Comparison of ENCODE assay signal across 4 worm cellular contexts in genomic region chrIII:8093079-8093623, ce11.
A peak's percentile ranks its signal among the peaks of the same experiment; 100 is the strongest.
TF ChIP-seq lines count a peak whose summit lies in the region.

Gene K06H7.2, plus strand, starts transcription at chrIII:8093573.

TF ChIP-seq in whole organism, L1 larva, 84 proteins besides CTCF, POLR2A, EP300 and RAD21 (continued from another document):
- TF ChIP-seq snu-23 (GFP tag; optimal IDR thresholded peaks at IDR 0.05; lab: Kevin White, UChicago) (peak; percentile 53), skn-1 (tag; optimal IDR thresholded peaks at IDR 0.05; lab: Kevin White, UChicago) (no peak), fos-1 (tag; optimal IDR thresholded peaks at IDR 0.05; lab: Kevin White, UChicago) (no peak), elt-2 (tag; optimal IDR thresholded peaks at IDR 0.05; lab: Kevin White, UChicago) (no peak), sox-4 (tag; optimal IDR thresholded peaks at IDR 0.05; lab: Kevin White, UChicago) (no peak), C34B4.2 (tag; optimal IDR thresholded peaks at IDR 0.05; lab: Kevin White, UChicago) (no peak), ceh-82 (tag; optimal IDR thresholded peaks at IDR 0.05; lab: Kevin White, UChicago) (peak in 1 of 3 experiments; percentile 39), nhr-19 (GFP tag; conservative IDR thresholded peaks at IDR 0.05; lab: Robert Waterston, UW) (no peak), pax-3 (tag; optimal IDR thresholded peaks at IDR 0.05; lab: Kevin White, UChicago) (no peak), C04F5.9 (tag; optimal IDR thresholded peaks at IDR 0.05; lab: Kevin White, UChicago) (no peak), aly-2 (tag; optimal IDR thresholded peaks at IDR 0.05; lab: Kevin White, UChicago) (no peak), mep-1 (tag; optimal IDR thresholded peaks at IDR 0.05; lab: Kevin White, UChicago) (peak; percentile 77), alr-1 (tag; optimal IDR thresholded peaks at IDR 0.05; lab: Kevin White, UChicago; ENCODE audit: borderline replicate concordance) (no peak), zag-1 (tag; optimal IDR thresholded peaks at IDR 0.05; lab: Kevin White, UChicago) (no peak), efl-1 (optimal IDR thresholded peaks at IDR 0.05; lab: Kevin White, UChicago) (peak; percentile 69 to 73), efl-1 (GFP tag; optimal IDR thresholded peaks at IDR 0.05 in 1 of 2; lab: Kevin White, UChicago) (peak; percentile 66 to 92), pag-3 (tag; optimal IDR thresholded peaks at IDR 0.05; lab: Kevin White, UChicago; ENCODE audit: borderline replicate concordance, insufficient read depth) (no peak), mef-2 (tag; optimal IDR thresholded peaks at IDR 0.05; lab: Kevin White, UChicago) (no peak), nhr-11 (tag; optimal IDR thresholded peaks at IDR 0.05; lab: Kevin White, UChicago) (no peak), tlp-1 (tag; optimal IDR thresholded peaks at IDR 0.05; lab: Kevin White, UChicago) (no peak), lsy-2 (tag; optimal IDR thresholded peaks at IDR 0.05; lab: Kevin White, UChicago) (peak; percentile 67 to 90), lin-13 (GFP tag; optimal IDR thresholded peaks at IDR 0.05; lab: Kevin White, UChicago) (no peak), lin-35 (GFP tag; optimal IDR thresholded peaks at IDR 0.05; lab: Kevin White, UChicago) (peak; percentile 53 to 78), ceh-88 (GFP tag; IDR thresholded peaks at IDR 0.05; lab: Robert Waterston, UW) (no peak), pqm-1 (tag; optimal IDR thresholded peaks at IDR 0.05; lab: Kevin White, UChicago) (no peak), dsc-1 (tag; optimal IDR thresholded peaks at IDR 0.05; lab: Kevin White, UChicago) (peak; percentile 19), jun-1 (tag; optimal IDR thresholded peaks at IDR 0.05; lab: Kevin White, UChicago) (no peak), lin-14 (GFP tag; optimal IDR thresholded peaks at IDR 0.05; lab: Kevin White, UChicago) (peak; percentile 76), vab-15 (tag; optimal IDR thresholded peaks at IDR 0.05; lab: Kevin White, UChicago) (peak; percentile 22), hpl-2 (GFP tag; optimal IDR thresholded peaks at IDR 0.05; lab: Kevin White, UChicago) (no peak)
TF ChIP-seq in whole organism, L1 larva: peak in this region for 25.

TF ChIP-seq in whole organism, L3 larva, 47 proteins besides CTCF, POLR2A, EP300 and RAD21 (continued from another document):
- TF ChIP-seq ZK546.5 (tag; optimal IDR thresholded peaks at IDR 0.05; lab: Kevin White, UChicago) = no peak
- TF ChIP-seq lsy-12 (tag; optimal IDR thresholded peaks at IDR 0.05; lab: Kevin White, UChicago) = no peak
- TF ChIP-seq ceh-28 (tag; optimal IDR thresholded peaks at IDR 0.05; lab: Kevin White, UChicago) = no peak
- TF ChIP-seq nhr-237 (tag; optimal IDR thresholded peaks at IDR 0.05; lab: Kevin White, UChicago) = no peak
- no peak for TF ChIP-seq ztf-4 (tag; optimal IDR thresholded peaks at IDR 0.05; lab: Kevin White, UChicago)
- no peak for TF ChIP-seq ceh-9 (tag; optimal IDR thresholded peaks at IDR 0.05; lab: Kevin White, UChicago)
- no peak for TF ChIP-seq egl-27 (tag; optimal IDR thresholded peaks at IDR 0.05; lab: Kevin White, UChicago)
- TF ChIP-seq nhr-11 (tag; optimal IDR thresholded peaks at IDR 0.05; lab: Kevin White, UChicago) = no peak
TF ChIP-seq in whole organism, L3 larva: peak in this region for 11.

TF ChIP-seq in whole organism, L4 larva, 104 proteins besides CTCF, POLR2A, EP300 and RAD21 (continued from another document):
- no peak for TF ChIP-seq madf-9 (GFP tag; conservative IDR thresholded peaks at IDR 0.05; lab: Robert Waterston, UW)
- peak; percentile 31 for TF ChIP-seq pqm-1 (tag; optimal IDR thresholded peaks at IDR 0.05; lab: Kevin White, UChicago)
- TF ChIP-seq aha-1 (tag; lab: Kevin White, UChicago) = peak; percentile 57
- 0 out of 2 replicates have a peak, but pooled peaks have one; percentile 16 for TF ChIP-seq dmd-6 (GFP tag; IDR thresholded peaks at IDR 0.05; lab: Robert Waterston, UW)
- peak; percentile 70 for TF ChIP-seq nhr-77 (tag; optimal IDR thresholded peaks at IDR 0.05; lab: Kevin White, UChicago)
- TF ChIP-seq snpc-1.2 (GFP tag; IDR thresholded peaks at IDR 0.05; lab: Robert Waterston, UW) = no peak

TF ChIP-seq in whole organism, late embryonic, 69 proteins besides CTCF, POLR2A, EP300 and RAD21 (continued from another document):
- TF ChIP-seq tbx-7 (tag; optimal IDR thresholded peaks at IDR 0.05; lab: Kevin White, UChicago) (no peak), mec-3 (tag; optimal IDR thresholded peaks at IDR 0.05; lab: Kevin White, UChicago; ENCODE audit: borderline replicate concordance) (no peak), pros-1 (tag; optimal IDR thresholded peaks at IDR 0.05; lab: Kevin White, UChicago) (no peak), Y22D7AL.16 (tag; optimal IDR thresholded peaks at IDR 0.05; lab: Kevin White, UChicago) (no peak), hlh-15 (tag; optimal IDR thresholded peaks at IDR 0.05; lab: Kevin White, UChicago) (no peak), pat-9 (tag; optimal IDR thresholded peaks at IDR 0.05; lab: Kevin White, UChicago) (no peak), hlh-30 (tag; optimal IDR thresholded peaks at IDR 0.05; lab: Kevin White, UChicago; ENCODE audit: insufficient read depth) (peak; percentile 93), unc-3 (GFP tag; conservative IDR thresholded peaks at IDR 0.05; lab: Robert Waterston, UW) (no peak), unc-3 (tag; optimal IDR thresholded peaks at IDR 0.05; lab: Kevin White, UChicago) (no peak)
